Fruit fly (Drosophila melanogaster) ovary, adult (tissue): Measurements from ENCODE around the gene RpS7.

Source experiments
- CG17801 ChIP-seq: fragments of 200-800 bp; optimal IDR thresholded peaks from 2 replicates; lab custom pipeline; 2019; ENCODE audit warnings: missing biosample characterization, mild to moderate bottlenecking, missing genetic modification characterization, moderate library complexity; ENCODE audit not compliant: partially characterized antibody

Gene RpS7

dm6 chr3R:30243262-30243815 lies 34.5 kb upstream of the RpS7 start, which contains the start of gene CG9737:
TSS of gene CG9737 (minus strand) at chr3R:30243312.
- peak; percentile 67 for TF ChIP-seq CG17801 (GFP tag; lab: Kevin White, UChicago)

dm6 chr3R:30240245-30240644 lies 31.4 kb upstream of the RpS7 start:
- no peak for TF ChIP-seq CG17801 (GFP tag; lab: Kevin White, UChicago)

- TF ChIP-seq CG17801 (GFP tag; lab: Kevin White, UChicago) = no peak
Observed at dm6 chr3R:30237634-30238033, 28.8 kb upstream of the RpS7 start, which contains the start of gene CG43448. TSS of gene CG43448 (minus strand) at chr3R:30237734.

- no peak for TF ChIP-seq CG17801 (GFP tag; lab: Kevin White, UChicago)
Observed at dm6 chr3R:30236994-30237393, 28.2 kb upstream of the RpS7 start.

dm6 chr3R:30235253-30235652 lies 26.4 kb upstream of the RpS7 start:
- no peak for TF ChIP-seq CG17801 (GFP tag; lab: Kevin White, UChicago)

- no peak for TF ChIP-seq CG17801 (GFP tag; lab: Kevin White, UChicago)
Observed at dm6 chr3R:30224577-30224976, 15.8 kb upstream of the RpS7 start.

dm6 chr3R:30222236-30222635 lies 13.4 kb upstream of the RpS7 start:
- no peak for TF ChIP-seq CG17801 (GFP tag; lab: Kevin White, UChicago)

- TF ChIP-seq CG17801 (GFP tag; lab: Kevin White, UChicago) = no peak
Observed at dm6 chr3R:30216210-30216609, 7.4 kb upstream of the RpS7 start, which contains the start of gene CecC. TSS of gene CecC (plus strand) at chr3R:30216484.

dm6 chr3R:30215020-30215419 lies 6.2 kb upstream of the RpS7 start:
- no peak for TF ChIP-seq CG17801 (GFP tag; lab: Kevin White, UChicago)

- no peak for TF ChIP-seq CG17801 (GFP tag; lab: Kevin White, UChicago)
Observed at dm6 chr3R:30213697-30214096, 4.9 kb upstream of the RpS7 start, which contains the start of gene CecB. TSS of gene CecB (minus strand) at chr3R:30213797.

dm6 chr3R:30211856-30212255 lies 3.0 kb upstream of the RpS7 start, which contains the start of gene CecA2:
TSS of gene CecA2 (plus strand) at chr3R:30212156.
- TF ChIP-seq CG17801 (GFP tag; lab: Kevin White, UChicago) = no peak

dm6 chr3R:30210560-30210959 lies 1.7 kb upstream of the RpS7 start, which contains the start of gene CecA1:
TSS of gene CecA1 (plus strand) at chr3R:30210874.
- no peak for TF ChIP-seq CG17801 (GFP tag; lab: Kevin White, UChicago)

dm6 chr3R:30209648-30210047 lies 828 bp upstream of the RpS7 start, which contains the start of gene Anp:
TSS of gene Anp (plus strand) at chr3R:30209948.
- TF ChIP-seq CG17801 (GFP tag; lab: Kevin White, UChicago) = no peak

dm6 chr3R:30208011-30208410 lies 809 bp downstream of the RpS7 start:
- no peak for TF ChIP-seq CG17801 (GFP tag; lab: Kevin White, UChicago)

- TF ChIP-seq CG17801 (GFP tag; lab: Kevin White, UChicago) = peak; percentile 25
Observed at dm6 chr3R:30205946-30206345, 2.9 kb downstream of the RpS7 start.

- no peak for TF ChIP-seq CG17801 (GFP tag; lab: Kevin White, UChicago)
Observed at dm6 chr3R:30204004-30204603, 4.7 kb downstream of the RpS7 start.
